Fruit fly (Drosophila melanogaster): ENCODE results near the gene GlcAT-I.

The GlcAT-I gene

DNA sequence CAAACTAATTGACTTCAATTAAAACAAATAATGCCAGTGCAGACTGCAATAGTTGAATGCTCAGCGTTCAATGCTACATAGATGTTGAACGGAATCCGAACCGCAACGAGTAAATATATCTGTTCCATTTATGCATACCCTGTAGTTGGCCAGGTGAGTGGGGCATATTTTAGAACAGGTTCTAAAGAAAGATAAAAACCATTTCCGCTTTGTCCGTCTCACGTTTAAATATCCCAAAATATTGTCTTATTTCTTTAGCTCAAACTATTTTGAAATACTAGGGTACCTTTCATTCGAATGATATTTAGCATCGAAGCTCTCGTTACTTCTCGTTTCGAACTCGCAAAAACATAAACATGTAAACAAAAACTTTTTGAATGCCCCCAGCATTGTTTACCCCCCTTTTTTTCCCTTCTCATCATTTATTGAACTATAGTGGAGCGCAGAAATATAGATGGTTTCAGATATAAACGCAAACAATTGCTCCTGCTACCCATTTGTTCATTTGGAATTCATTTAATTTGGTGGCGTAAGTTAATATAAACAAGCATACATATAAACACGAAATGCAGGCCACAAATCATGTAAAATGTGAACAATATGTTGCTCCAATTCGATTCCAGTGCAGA, 41.2 kb downstream of the GlcAT-I start (continued):
- TF ChIP-seq Hmx (GFP tag; optimal IDR thresholded peaks at IDR 0.05): no peak
- peak; percentile 22 to 23 for TF ChIP-seq chif (GFP tag; optimal IDR thresholded peaks at IDR 0.05)
- TF ChIP-seq p53 (GFP tag; optimal IDR thresholded peaks at IDR 0.05): no peak
- no peak for TF ChIP-seq CG10654 (GFP tag; optimal IDR thresholded peaks at IDR 0.05)
- no peak for TF ChIP-seq gsb-n (tag; optimal IDR thresholded peaks at IDR 0.05)
- no peak for TF ChIP-seq CG6654 (GFP tag; optimal IDR thresholded peaks at IDR 0.05)
- no peak for TF ChIP-seq Meics (GFP tag; optimal IDR thresholded peaks at IDR 0.05)
- no peak for TF ChIP-seq Six4 (GFP tag; optimal IDR thresholded peaks at IDR 0.05)
- TF ChIP-seq dmrt11E (tag; optimal IDR thresholded peaks at IDR 0.05): no peak
- no peak for TF ChIP-seq CG34224 (GFP tag; IDR thresholded peaks at IDR 0.05; ENCODE audit: partially characterized antibody)
- TF ChIP-seq Xbp1 (GFP tag; optimal IDR thresholded peaks at IDR 0.05): peak; percentile 19
- TF ChIP-seq unpg (GFP tag; optimal IDR thresholded peaks at IDR 0.05): peak; percentile 35
- no peak for TF ChIP-seq CG13624 (GFP tag; optimal IDR thresholded peaks at IDR 0.05)
- TF ChIP-seq CG18011 (GFP tag; optimal IDR thresholded peaks at IDR 0.05): no peak
- TF ChIP-seq Pdp1 (GFP tag; optimal IDR thresholded peaks at IDR 0.05): no peak
- TF ChIP-seq sna (GFP tag; IDR thresholded peaks at IDR 0.05; ENCODE audit: partially characterized antibody): no peak
- TF ChIP-seq CG33557 (GFP tag; optimal IDR thresholded peaks at IDR 0.05): no peak
- no peak for TF ChIP-seq Fer1 (GFP tag; optimal IDR thresholded peaks at IDR 0.05)
- peak; percentile 1 for TF ChIP-seq CG10209 (GFP tag; optimal IDR thresholded peaks at IDR 0.05)
- TF ChIP-seq crp (GFP tag; optimal IDR thresholded peaks at IDR 0.05): no peak
- TF ChIP-seq Jarid2 (GFP tag; optimal IDR thresholded peaks at IDR 0.05): no peak
- no peak for TF ChIP-seq grn (GFP tag; optimal IDR thresholded peaks at IDR 0.05)
- peak; percentile 5 for TF ChIP-seq ATbp (GFP tag; optimal IDR thresholded peaks at IDR 0.05)
- no peak for TF ChIP-seq CG11560 (tag; IDR thresholded peaks at IDR 0.05)
- TF ChIP-seq Eip74EF (GFP tag; optimal IDR thresholded peaks at IDR 0.05): no peak
- no peak for TF ChIP-seq CG4282 (GFP tag; optimal IDR thresholded peaks at IDR 0.05)
- TF ChIP-seq CG15073 (GFP tag; optimal IDR thresholded peaks at IDR 0.05): no peak
- no peak for TF ChIP-seq CG2202 (tag; optimal IDR thresholded peaks at IDR 0.05)
- 0 out of 2 replicates have a peak, but pooled peaks have one; percentile 26 for TF ChIP-seq Rx (GFP tag; IDR thresholded peaks at IDR 0.05)
- TF ChIP-seq ac (GFP tag; optimal IDR thresholded peaks at IDR 0.05): no peak
- no peak for TF ChIP-seq CG11723 (GFP tag; optimal IDR thresholded peaks at IDR 0.05)
- TF ChIP-seq CG12104 (GFP tag; optimal IDR thresholded peaks at IDR 0.05): no peak
- TF ChIP-seq ash1 (GFP tag; optimal IDR thresholded peaks at IDR 0.05): no peak
- TF ChIP-seq CG6854 (GFP tag; optimal IDR thresholded peaks at IDR 0.05): no peak
- no peak for TF ChIP-seq pzg (GFP tag; optimal IDR thresholded peaks at IDR 0.05)
- TF ChIP-seq Oli (tag; optimal IDR thresholded peaks at IDR 0.05): peak; percentile 41
- peak; percentile 15 for TF ChIP-seq Hr3 (GFP tag; optimal IDR thresholded peaks at IDR 0.05)
- peak; percentile 26 for TF ChIP-seq NfI (GFP tag; optimal IDR thresholded peaks at IDR 0.05)
- 0 out of 2 replicates have a peak, but pooled peaks have one; percentile 22 for TF ChIP-seq CG14014 (GFP tag; IDR thresholded peaks at IDR 0.05)
- TF ChIP-seq CG16815 (GFP tag; optimal IDR thresholded peaks at IDR 0.05): no peak
- TF ChIP-seq tup (GFP tag; optimal IDR thresholded peaks at IDR 0.05): no peak
- no peak for TF ChIP-seq HHEX (GFP tag; optimal IDR thresholded peaks at IDR 0.05)
- no peak for TF ChIP-seq CG12942 (GFP tag; optimal IDR thresholded peaks at IDR 0.05)
- TF ChIP-seq dati (GFP tag; IDR thresholded peaks at IDR 0.05): no peak
- no peak; the same call in 1 of the 2 replicates for TF ChIP-seq MBD-R2 (GFP tag; IDR thresholded peaks at IDR 0.05)
- no peak for TF ChIP-seq Dip2 (GFP tag; IDR thresholded peaks at IDR 0.05)
- no peak for TF ChIP-seq CG31441 (GFP tag; IDR thresholded peaks at IDR 0.05)
- no peak for TF ChIP-seq CG18764 (GFP tag; optimal IDR thresholded peaks at IDR 0.05)
- no peak for TF ChIP-seq CG7786 (GFP tag; optimal IDR thresholded peaks at IDR 0.05)
